Worm (Caenorhabditis elegans): ENCODE data around the gene C39D10.2.
A peak's percentile ranks its signal among the peaks of the same experiment; 100 is the strongest.

DNA sequence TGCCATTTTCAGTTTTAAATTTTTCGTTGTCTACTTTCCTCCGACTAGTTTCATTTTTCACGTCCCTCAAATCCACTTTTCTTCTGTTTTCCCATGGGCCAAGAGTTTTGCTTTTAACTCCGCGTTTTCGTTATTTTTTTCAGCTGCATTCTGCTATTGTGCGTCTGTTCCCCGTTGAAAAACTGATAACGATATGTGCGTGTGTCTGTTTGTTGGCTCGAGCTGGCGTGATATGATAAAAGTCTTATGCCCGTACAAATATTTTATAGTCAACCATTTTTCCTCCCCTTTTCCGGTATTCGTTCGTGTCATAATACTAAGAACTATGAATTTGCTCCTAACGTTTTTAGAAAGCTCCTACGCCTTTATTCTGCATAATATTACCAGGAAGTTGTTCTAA, 12.8 kb downstream of the C39D10.2 start:
- no peak for TF ChIP-seq jun-1 (tag; optimal IDR thresholded peaks at IDR 0.05)
- no peak for TF ChIP-seq dpl-1 (GFP tag; optimal IDR thresholded peaks at IDR 0.05)
- TF ChIP-seq lin-13 (GFP tag; optimal IDR thresholded peaks at IDR 0.05), result no peak
- TF ChIP-seq ceh-44 (GFP tag; IDR thresholded peaks at IDR 0.05), result no peak
- TF ChIP-seq pqm-1 (tag; optimal IDR thresholded peaks at IDR 0.05), result peak; percentile 64
- no peak for TF ChIP-seq ama-1 (optimal IDR thresholded peaks at IDR 0.05)
- TF ChIP-seq dve-1 (tag; optimal IDR thresholded peaks at IDR 0.05; ENCODE audit: insufficient read depth), result no peak
- TF ChIP-seq zip-2 (tag; optimal IDR thresholded peaks at IDR 0.05), result no peak
- no peak for TF ChIP-seq spr-1 (tag; optimal IDR thresholded peaks at IDR 0.05)
- no peak for TF ChIP-seq R02D3.7 (tag; optimal IDR thresholded peaks at IDR 0.05)
- no peak for TF ChIP-seq lin-29 (GFP tag; IDR thresholded peaks at IDR 0.05)
- no peak for TF ChIP-seq dmd-9 (GFP tag; IDR thresholded peaks at IDR 0.05)

Measured in whole organism, L4 larva.